Worm (Caenorhabditis elegans): ENCODE results near the gene Y5H2A.4.
"Not testable (repeated sequence)": the region's sequence is repeated elsewhere in the genome, so short reads cannot be mapped to it uniquely, and the experiment has no call there.

Y5H2A.4 gene

ce11 chrV:2274253-2274892 lies at the start of gene Y5H2A.4, which contains the start of gene abu-4:
Gene Y5H2A.4 (minus strand): TSS chrV:2274353.
Gene abu-4 (plus strand): TSS chrV:2274842.
- TF ChIP-seq him-1 (tag; optimal IDR thresholded peaks at IDR 0.05) (no peak), W03F9.2 (tag; optimal IDR thresholded peaks at IDR 0.05) (no peak), dao-5 (tag; optimal IDR thresholded peaks at IDR 0.05) (no peak)

ce11 chrV:2322466-2322865 lies 48.3 kb upstream of the Y5H2A.4 start, which contains the start of gene pud-1.2:
Gene pud-1.2 (minus strand): TSS chrV:2322566.
- not testable (repeated sequence) for TF ChIP-seq dao-5, W03F9.2, him-1 (tag; optimal IDR thresholded peaks at IDR 0.05)

- TF ChIP-seq him-1, dao-5, W03F9.2 (tag; optimal IDR thresholded peaks at IDR 0.05): not testable (repeated sequence)
Observed at ce11 chrV:2321001-2321400, 46.8 kb upstream of the Y5H2A.4 start, which contains the start of gene Y19D10B.6. Gene Y19D10B.6 (minus strand): TSS chrV:2321101.

ce11 chrV:2308246-2308645 lies 34.1 kb upstream of the Y5H2A.4 start:
- no peak for TF ChIP-seq dao-5 (tag; optimal IDR thresholded peaks at IDR 0.05)
- no peak for TF ChIP-seq W03F9.2 (tag; optimal IDR thresholded peaks at IDR 0.05)
- no peak for TF ChIP-seq him-1 (tag; optimal IDR thresholded peaks at IDR 0.05)

- TF ChIP-seq dao-5 (tag; optimal IDR thresholded peaks at IDR 0.05), result no peak
- no peak for TF ChIP-seq W03F9.2 (tag; optimal IDR thresholded peaks at IDR 0.05)
- no peak for TF ChIP-seq him-1 (tag; optimal IDR thresholded peaks at IDR 0.05)
Observed at ce11 chrV:2306383-2306782, 32.2 kb upstream of the Y5H2A.4 start.

- TF ChIP-seq dao-5 (tag; optimal IDR thresholded peaks at IDR 0.05) (no peak), W03F9.2 (tag; optimal IDR thresholded peaks at IDR 0.05) (no peak), him-1 (tag; optimal IDR thresholded peaks at IDR 0.05) (no peak)
Observed at ce11 chrV:2303775-2304174, 29.6 kb upstream of the Y5H2A.4 start, which contains the start of gene irld-15. Gene irld-15 (minus strand): TSS chrV:2303875.

ce11 chrV:2300905-2301304 lies 26.8 kb upstream of the Y5H2A.4 start, which contains the start of gene Y19D10B.8:
Gene Y19D10B.8 (minus strand): TSS chrV:2301005.
- TF ChIP-seq him-1 (tag; optimal IDR thresholded peaks at IDR 0.05) (no peak), dao-5 (tag; optimal IDR thresholded peaks at IDR 0.05) (no peak), W03F9.2 (tag; optimal IDR thresholded peaks at IDR 0.05) (no peak)

- TF ChIP-seq him-1 (tag; optimal IDR thresholded peaks at IDR 0.05), result no peak
- no peak for TF ChIP-seq dao-5 (tag; optimal IDR thresholded peaks at IDR 0.05)
- TF ChIP-seq W03F9.2 (tag; optimal IDR thresholded peaks at IDR 0.05), result no peak
Observed at ce11 chrV:2294577-2294976, 20.4 kb upstream of the Y5H2A.4 start, which contains the start of gene nhr-226. Gene nhr-226 (plus strand): TSS chrV:2294877.

- no peak for TF ChIP-seq W03F9.2 (tag; optimal IDR thresholded peaks at IDR 0.05)
Observed at ce11 chrV:2292240-2292639, 18.1 kb upstream of the Y5H2A.4 start, which contains the start of gene nhr-115. Gene nhr-115 (plus strand): TSS chrV:2292540.

ce11 chrV:2290329-2290728 lies 16.2 kb upstream of the Y5H2A.4 start, which contains the start of gene nhr-225:
Gene nhr-225 (minus strand): TSS chrV:2290474.
- no peak for TF ChIP-seq dao-5 (tag; optimal IDR thresholded peaks at IDR 0.05)
- no peak for TF ChIP-seq W03F9.2 (tag; optimal IDR thresholded peaks at IDR 0.05)
- no peak for TF ChIP-seq him-1 (tag; optimal IDR thresholded peaks at IDR 0.05)

ce11 chrV:2285107-2285506 lies 11.0 kb upstream of the Y5H2A.4 start, which contains the start of gene nhr-227:
Gene nhr-227 (plus strand): TSS chrV:2285432.
- TF ChIP-seq dao-5 (tag; optimal IDR thresholded peaks at IDR 0.05), result no peak
- TF ChIP-seq W03F9.2 (tag; optimal IDR thresholded peaks at IDR 0.05), result no peak

ce11 chrV:2281499-2281898 lies 7.3 kb upstream of the Y5H2A.4 start, which contains the start of gene nhr-228:
Gene nhr-228 (plus strand): TSS chrV:2281759.
- TF ChIP-seq dao-5 (tag; optimal IDR thresholded peaks at IDR 0.05) (no peak), W03F9.2 (tag; optimal IDR thresholded peaks at IDR 0.05) (peak; percentile 17), him-1 (tag; optimal IDR thresholded peaks at IDR 0.05) (no peak)

ce11 chrV:2278543-2278942 lies 4.4 kb upstream of the Y5H2A.4 start, which contains the start of gene fbxa-137:
Gene fbxa-137 (plus strand): TSS chrV:2278816.
- TF ChIP-seq him-1 (tag; optimal IDR thresholded peaks at IDR 0.05), result no peak
- TF ChIP-seq dao-5 (tag; optimal IDR thresholded peaks at IDR 0.05), result no peak
- no peak for TF ChIP-seq W03F9.2 (tag; optimal IDR thresholded peaks at IDR 0.05)

- TF ChIP-seq W03F9.2 (tag; optimal IDR thresholded peaks at IDR 0.05) (no peak), him-1 (tag; optimal IDR thresholded peaks at IDR 0.05) (no peak), dao-5 (tag; optimal IDR thresholded peaks at IDR 0.05) (no peak)
Observed at ce11 chrV:2278052-2278451, 3.9 kb upstream of the Y5H2A.4 start, which contains the start of gene nhr-59. Gene nhr-59 (minus strand): TSS chrV:2278265.
